Worm (Caenorhabditis elegans): ENCODE measurements around the gene faah-1.

Gene faah-1

DNA sequence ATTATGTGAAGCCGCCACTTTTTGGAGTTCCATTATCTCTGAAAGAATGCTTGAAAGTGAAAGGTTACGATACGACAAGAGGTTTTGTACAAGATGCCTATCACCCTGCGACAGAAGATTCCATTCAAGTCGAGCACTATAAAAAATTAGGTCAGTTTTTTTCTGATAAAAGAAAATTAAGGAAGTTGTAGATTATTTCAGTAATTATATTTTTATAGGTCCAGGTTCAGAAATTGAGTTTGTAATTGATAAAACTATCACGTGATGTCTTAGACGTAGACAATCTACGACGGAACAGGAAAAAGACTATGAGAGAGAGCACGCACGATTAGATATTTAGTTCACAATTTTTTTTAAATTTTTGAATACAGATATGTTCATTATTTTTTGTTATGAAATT, 808 bp downstream of the faah-1 start:
- TF ChIP-seq nhr-12 (tag; optimal IDR thresholded peaks at IDR 0.05), result no peak
- no peak for TF ChIP-seq mls-2 (tag; optimal IDR thresholded peaks at IDR 0.05)
- TF ChIP-seq pha-4 (tag; optimal IDR thresholded peaks at IDR 0.05), result no peak
- no peak for TF ChIP-seq nhr-76 (tag; optimal IDR thresholded peaks at IDR 0.05)
- TF ChIP-seq ceh-43 (GFP tag; optimal IDR thresholded peaks at IDR 0.05), result no peak
- no peak for TF ChIP-seq nhr-237 (tag; optimal IDR thresholded peaks at IDR 0.05)
- no peak for TF ChIP-seq sem-2 (GFP tag; optimal IDR thresholded peaks at IDR 0.05)
- no peak for TF ChIP-seq ceh-83 (GFP tag; optimal IDR thresholded peaks at IDR 0.05)
- TF ChIP-seq M03D4.4 (tag; optimal IDR thresholded peaks at IDR 0.05), result no peak
- TF ChIP-seq elt-3 (tag; optimal IDR thresholded peaks at IDR 0.05), result no peak
- no peak for TF ChIP-seq bed-3 (GFP tag; optimal IDR thresholded peaks at IDR 0.05)
- TF ChIP-seq elt-1 (tag; optimal IDR thresholded peaks at IDR 0.05; ENCODE audit: borderline replicate concordance, insufficient read depth), result no peak
- no peak for TF ChIP-seq nhr-2 (tag; optimal IDR thresholded peaks at IDR 0.05)
- no peak for TF ChIP-seq lin-32 (GFP tag; optimal IDR thresholded peaks at IDR 0.05)
- TF ChIP-seq unc-39 (tag; optimal IDR thresholded peaks at IDR 0.05), result no peak
- no peak for TF ChIP-seq ham-2 (GFP tag; optimal IDR thresholded peaks at IDR 0.05)
- TF ChIP-seq sptf-1 (tag; optimal IDR thresholded peaks at IDR 0.05), result no peak

DNA sequence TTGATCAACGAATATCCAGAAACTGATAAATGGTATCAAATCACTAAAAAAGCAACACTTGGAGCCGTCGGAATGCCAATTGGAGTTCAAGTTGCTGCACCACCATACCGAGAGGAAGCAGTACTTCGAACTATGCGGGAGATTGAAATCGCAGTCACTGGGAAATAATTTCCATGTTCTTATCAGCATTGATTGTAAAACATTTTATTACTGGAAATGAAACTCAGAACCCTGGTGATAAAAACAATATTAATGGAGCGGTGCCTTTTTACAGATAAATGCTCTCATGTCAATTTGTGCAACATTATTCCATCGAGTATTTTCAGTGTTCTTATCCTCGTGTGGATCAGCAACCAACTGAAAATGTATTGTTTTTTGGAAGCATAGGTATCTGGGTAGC, 2.6 kb downstream of the faah-1 start:
- TF ChIP-seq unc-120 (tag; optimal IDR thresholded peaks at IDR 0.05; ENCODE audit: poor library complexity, severe bottlenecking) (no peak), lin-32 (GFP tag; optimal IDR thresholded peaks at IDR 0.05) (no peak), mab-5 (tag; optimal IDR thresholded peaks at IDR 0.05) (no peak), ceh-39 (tag; optimal IDR thresholded peaks at IDR 0.05) (no peak), ceh-83 (GFP tag; optimal IDR thresholded peaks at IDR 0.05) (no peak), flh-1 (GFP tag; optimal IDR thresholded peaks at IDR 0.05) (no peak), unc-39 (tag; optimal IDR thresholded peaks at IDR 0.05) (no peak), nhr-28 (tag; optimal IDR thresholded peaks at IDR 0.05) (no peak)

DNA sequence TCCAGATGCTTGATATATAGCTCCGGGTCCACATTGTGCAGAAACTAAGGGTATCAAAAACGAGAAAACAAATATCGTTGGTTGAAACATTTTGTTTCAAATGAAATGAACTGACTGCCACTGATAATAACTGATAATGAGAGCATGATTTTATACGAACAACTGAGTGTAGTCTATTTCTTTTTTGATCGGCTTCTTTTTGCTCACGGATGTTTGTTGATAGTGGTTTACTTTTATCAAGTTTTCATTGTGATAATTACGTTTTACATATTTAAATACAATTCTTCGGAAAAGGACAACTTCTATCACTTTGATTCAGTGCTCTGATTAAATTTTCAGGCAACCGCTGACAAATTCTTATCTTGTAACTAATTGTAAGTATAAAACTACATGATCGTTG, 4.5 kb downstream of the faah-1 start, which contains the start of gene clec-51:
TSS of gene clec-51 (minus strand) at position 114 of the 400 bp plus-strand sequence.
- TF ChIP-seq ham-2 (GFP tag; optimal IDR thresholded peaks at IDR 0.05), result no peak
- no peak for TF ChIP-seq flh-1 (GFP tag; optimal IDR thresholded peaks at IDR 0.05)
- no peak for TF ChIP-seq M03D4.4 (tag; optimal IDR thresholded peaks at IDR 0.05)
- no peak for TF ChIP-seq unc-39 (tag; optimal IDR thresholded peaks at IDR 0.05)
- no peak for TF ChIP-seq mls-2 (tag; optimal IDR thresholded peaks at IDR 0.05)
- TF ChIP-seq elt-1 (tag; optimal IDR thresholded peaks at IDR 0.05; ENCODE audit: borderline replicate concordance, insufficient read depth), result no peak
- no peak for TF ChIP-seq cnd-1 (tag; optimal IDR thresholded peaks at IDR 0.05)
- TF ChIP-seq hlh-1 (tag; optimal IDR thresholded peaks at IDR 0.05), result no peak
- no peak for TF ChIP-seq bed-3 (GFP tag; optimal IDR thresholded peaks at IDR 0.05)
- no peak for TF ChIP-seq mab-5 (tag; optimal IDR thresholded peaks at IDR 0.05)
- no peak for TF ChIP-seq sem-2 (GFP tag; optimal IDR thresholded peaks at IDR 0.05)
- no peak for TF ChIP-seq nhr-12 (tag; optimal IDR thresholded peaks at IDR 0.05)
- no peak for TF ChIP-seq elt-3 (tag; optimal IDR thresholded peaks at IDR 0.05)
- no peak for TF ChIP-seq blmp-1 (tag; optimal IDR thresholded peaks at IDR 0.05)
- no peak for TF ChIP-seq unc-120 (tag; optimal IDR thresholded peaks at IDR 0.05; ENCODE audit: poor library complexity, severe bottlenecking)
- TF ChIP-seq lin-13 (tag; optimal IDR thresholded peaks at IDR 0.05), result no peak

ce11 chrIV:8164515-8164914, 5.3 kb downstream of the faah-1 start:
- TF ChIP-seq unc-120 (tag; optimal IDR thresholded peaks at IDR 0.05; ENCODE audit: poor library complexity, severe bottlenecking) (no peak), nhr-237 (tag; optimal IDR thresholded peaks at IDR 0.05) (no peak), ceh-39 (tag; optimal IDR thresholded peaks at IDR 0.05) (no peak), snpc-4 (tag; optimal IDR thresholded peaks at IDR 0.05) (no peak), cnd-1 (tag; optimal IDR thresholded peaks at IDR 0.05) (no peak), flh-1 (GFP tag; optimal IDR thresholded peaks at IDR 0.05) (no peak), tbx-8 (GFP tag; optimal IDR thresholded peaks at IDR 0.05) (no peak), lsy-2 (tag; optimal IDR thresholded peaks at IDR 0.05) (no peak), nhr-2 (tag; optimal IDR thresholded peaks at IDR 0.05) (no peak), ces-1 (GFP tag; optimal IDR thresholded peaks at IDR 0.05) (no peak), unc-39 (tag; optimal IDR thresholded peaks at IDR 0.05) (no peak), hlh-1 (tag; optimal IDR thresholded peaks at IDR 0.05) (no peak)

ce11 chrIV:8165950-8166349, 6.8 kb downstream of the faah-1 start, which contains the start of gene B0218.7:
B0218.7 (minus strand) TSS chrIV:8166050.
- TF ChIP-seq M03D4.4 (tag; optimal IDR thresholded peaks at IDR 0.05) (no peak), zip-8 (tag; optimal IDR thresholded peaks at IDR 0.05) (no peak), cnd-1 (tag; optimal IDR thresholded peaks at IDR 0.05) (no peak), nhr-76 (tag; optimal IDR thresholded peaks at IDR 0.05) (no peak), ztf-11 (tag; optimal IDR thresholded peaks at IDR 0.05) (no peak), nhr-28 (tag; optimal IDR thresholded peaks at IDR 0.05) (no peak), nhr-237 (tag; optimal IDR thresholded peaks at IDR 0.05) (no peak)

All from whole organism, mixed stage, embryonic.